Worm (Caenorhabditis elegans) whole organism, young adult: ENCODE data around the gene Y77E11A.8.

Experiments used
- dpl-1 ChIP-seq: fragments of 150-350 bp; optimal IDR thresholded peaks from 2 replicates; lab custom pipeline; 2014; ENCODE audit warnings: missing biosample characterization, missing genetic modification reagents, missing genetic modification characterization
- pha-4 ChIP-seq: fragments of 150-350 bp; sonication (generic microtip); optimal IDR thresholded peaks from 2 replicates; lab custom pipeline; 2014; ENCODE audit warnings: missing biosample characterization, missing genetic modification reagents, missing genetic modification characterization
- sea-2 ChIP-seq: fragments of 200-800 bp; sonication (Bioruptor generic); IDR thresholded peaks from 2 replicates; pipeline ENCODE4 v1.3.6; 2022; ENCODE audit warnings: missing genetic modification characterization, missing compliant biosample characterization
- ztf-28 ChIP-seq: fragments of 200-800 bp; sonication (Bioruptor generic); IDR thresholded peaks from 2 replicates; pipeline ENCODE4 v1.3.6; 2022; ENCODE audit warnings: missing genetic modification reagents, missing genetic modification characterization, missing compliant biosample characterization

- TF ChIP-seq pha-4 (tag; lab: Kevin White, UChicago) (no peak), sea-2 (GFP tag; lab: Robert Waterston, UW) (no peak), dpl-1 (GFP tag; lab: Kevin White, UChicago) (no peak), ztf-28 (no peak)
Measured at ce11 chrIV:1470364-1470763, 45.5 kb upstream of the Y77E11A.8 start.
